Worm (Caenorhabditis elegans) whole organism, L3 larva: ENCODE measurements around the gene srh-28.

Source experiments
- aly-2 ChIP-seq: fragments of 150-350 bp; optimal IDR thresholded peaks from 2 replicates; lab custom pipeline; 2014; ENCODE audit warnings: missing biosample characterization, missing genetic modification characterization
- ceh-82 ChIP-seq: fragments of 150-350 bp; optimal IDR thresholded peaks from 2 replicates; lab custom pipeline; 2014; ENCODE audit warnings: missing biosample characterization, missing genetic modification characterization
- nhr-12 ChIP-seq: fragments of 150-350 bp; optimal IDR thresholded peaks from 2 replicates; lab custom pipeline; 2014; ENCODE audit warnings: missing biosample characterization, missing genetic modification characterization
- tbx-2 ChIP-seq: sonication (generic microtip); optimal IDR thresholded peaks from 2 replicates; lab custom pipeline; 2016; ENCODE audit warnings: mild to moderate bottlenecking, missing genetic modification characterization, missing compliant biosample characterization

ce11 chrV:6823432-6823831 is 47.8 kb upstream of the srh-28 start:
- TF ChIP-seq tbx-2 (tag; lab: Kevin White, UChicago), result no peak
- no peak for TF ChIP-seq aly-2 (tag; lab: Kevin White, UChicago)
- no peak for TF ChIP-seq nhr-12
- no peak for TF ChIP-seq ceh-82 (tag; lab: Kevin White, UChicago)
